Fruit fly (Drosophila melanogaster) whole organism, larva: ENCODE results near the gene Mgat4b.

Experiments
- noc ChIP-seq: fragments of 200-800 bp; sonication (Bioruptor generic); optimal IDR thresholded peaks from 3 replicates; lab custom pipeline; 2019; ENCODE audit warnings: missing biosample characterization, mild to moderate bottlenecking, missing genetic modification characterization, moderate library complexity

The Mgat4b gene

dm6 chr3L:14769183-14769582 lies at the start of gene Mgat4b:
Mgat4b (minus strand) TSS chr3L:14769283.
- no peak for TF ChIP-seq noc (tag; lab: Kevin White, UChicago)

DNA sequence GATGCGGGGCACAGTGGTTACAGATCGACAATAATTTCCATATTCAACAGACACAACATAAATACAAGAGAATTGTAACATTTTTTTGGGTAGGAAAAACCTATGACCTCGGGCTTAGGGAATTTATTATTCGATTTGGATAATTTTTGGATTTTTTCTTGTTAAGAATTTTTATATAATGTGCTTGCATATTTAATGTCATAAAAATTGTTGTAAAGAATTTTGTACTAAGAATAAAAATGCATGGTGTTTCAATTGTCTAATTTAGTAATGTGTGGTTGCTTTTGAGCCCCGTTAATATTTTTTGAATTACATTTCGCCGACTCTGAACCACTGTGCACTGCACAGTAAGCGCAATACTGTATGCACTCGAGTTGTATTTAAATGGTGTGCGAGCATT lies 47.6 kb upstream of the Mgat4b start:
- TF ChIP-seq noc (tag; lab: Kevin White, UChicago): no peak

DNA sequence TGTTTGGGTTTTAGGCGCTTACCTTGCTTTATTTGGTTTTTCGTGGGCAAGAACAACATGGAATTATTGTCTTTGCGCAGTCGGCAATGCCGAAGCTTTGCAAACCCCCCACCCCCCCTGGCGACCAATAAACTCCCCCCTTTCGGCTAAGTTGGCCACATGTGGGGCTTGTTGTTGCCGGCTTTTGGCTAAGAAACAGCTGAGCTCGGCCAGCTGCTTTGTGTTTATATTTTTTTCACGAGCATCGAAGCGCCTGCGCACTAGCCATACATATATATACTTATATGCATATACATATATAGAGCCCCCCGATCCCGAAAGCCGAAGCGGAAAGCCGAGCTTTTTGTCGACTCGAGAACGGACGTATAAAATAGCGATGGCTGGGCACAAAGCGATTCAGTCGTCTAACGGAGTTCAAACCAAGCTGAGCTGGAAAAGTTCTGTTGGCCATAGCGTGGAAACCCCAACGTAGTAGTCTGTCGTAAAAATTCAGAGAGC lies 35.7 kb upstream of the Mgat4b start, which contains the start of gene CG17839:
CG17839 (plus strand) TSS at position 413 of the 498 bp plus-strand sequence.
- no peak for TF ChIP-seq noc (tag; lab: Kevin White, UChicago)

dm6 chr3L:14803236-14803635 lies 34.2 kb upstream of the Mgat4b start, which contains the start of gene gnu:
gnu (minus strand) TSS chr3L:14803360.
- TF ChIP-seq noc (tag; lab: Kevin White, UChicago): no peak

DNA sequence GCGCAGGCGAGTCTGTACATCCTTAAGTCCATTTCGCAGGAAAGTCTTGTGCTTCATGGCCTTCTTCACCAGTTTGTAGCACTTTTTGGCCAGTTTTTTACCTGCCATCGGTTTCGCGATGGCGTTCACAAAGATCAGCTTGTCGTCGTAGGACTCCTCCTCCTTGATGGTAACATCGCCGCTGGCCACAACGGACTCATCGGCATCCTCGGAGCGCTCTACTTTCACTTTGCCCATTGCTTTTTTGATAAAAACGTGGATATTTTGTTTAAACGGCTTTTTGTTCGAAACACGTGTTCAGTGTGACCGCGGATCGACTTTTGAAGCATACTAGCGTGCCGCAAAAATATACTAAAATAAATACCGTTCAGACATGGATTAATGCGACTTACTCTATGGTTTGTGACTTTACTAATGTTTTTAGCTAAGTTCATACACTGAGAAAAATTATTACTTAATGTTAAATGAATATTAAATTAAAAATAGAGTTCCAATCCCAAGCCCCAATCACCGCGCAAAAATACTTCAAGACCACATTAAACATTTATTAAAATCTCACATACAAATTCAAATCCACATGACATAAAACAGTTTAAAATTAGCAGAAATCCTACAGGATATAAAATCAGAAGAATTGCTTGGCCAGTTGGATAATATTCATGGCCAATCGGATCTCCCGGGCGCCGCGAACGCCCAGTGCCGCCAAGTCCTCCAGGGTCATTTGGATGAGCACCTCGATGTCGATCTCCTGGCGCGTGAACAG lies 33.0 kb upstream of the Mgat4b start, which contains the start of gene NHP2:
NHP2 (minus strand) TSS at position 315 of the 763 bp plus-strand sequence.
- no peak for TF ChIP-seq noc (tag; lab: Kevin White, UChicago)

dm6 chr3L:14790849-14791646 lies 22.0 kb upstream of the Mgat4b start:
- no peak for TF ChIP-seq noc (tag; lab: Kevin White, UChicago)

dm6 chr3L:14790127-14790589 lies 21.1 kb upstream of the Mgat4b start:
- peak; percentile 78 for TF ChIP-seq noc (tag; lab: Kevin White, UChicago)

dm6 chr3L:14789676-14790075 lies 20.6 kb upstream of the Mgat4b start, which contains the start of gene Helz:
Helz (plus strand) TSS chr3L:14789935.
- no peak for TF ChIP-seq noc (tag; lab: Kevin White, UChicago)

DNA sequence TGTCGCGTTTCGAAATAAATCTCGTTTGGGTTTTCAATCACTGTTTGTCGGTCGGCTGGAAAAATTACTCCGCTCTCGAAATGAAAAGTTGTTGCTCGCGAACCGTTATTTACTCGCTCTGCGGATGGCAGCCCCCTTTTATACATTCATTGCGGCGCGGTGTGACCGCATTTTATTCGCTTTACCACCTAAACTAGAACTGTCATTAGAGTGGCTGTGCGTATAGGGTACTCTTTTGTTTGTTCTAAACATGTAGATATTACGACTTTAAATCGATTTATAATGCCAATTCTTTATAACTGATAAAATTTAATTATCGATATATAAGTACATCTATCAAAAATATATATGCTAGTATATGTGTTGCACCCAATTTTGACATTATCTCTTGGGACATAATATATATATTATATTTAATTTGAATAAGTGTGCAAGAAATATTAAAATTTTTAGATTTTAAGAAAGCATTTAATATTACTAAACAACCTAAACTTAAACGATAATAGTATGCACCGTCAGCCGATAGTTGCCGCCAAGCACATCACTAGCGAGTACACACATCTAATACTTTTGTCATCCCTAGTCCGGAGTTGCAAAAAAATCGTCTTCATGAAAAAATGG lies 17.3 kb upstream of the Mgat4b start, which contains the start of the genes bmm and Tdrd3:
bmm (minus strand) TSS at position 183 of the 621 bp plus-strand sequence.
Tdrd3 (plus strand) TSS at position 562 of the 621 bp plus-strand sequence.
- peak; percentile 78 for TF ChIP-seq noc (tag; lab: Kevin White, UChicago)

- TF ChIP-seq noc (tag; lab: Kevin White, UChicago): no peak
Measured at dm6 chr3L:14785492-14785916, 16.4 kb upstream of the Mgat4b start.

dm6 chr3L:14784949-14785408 lies 15.9 kb upstream of the Mgat4b start:
- peak; percentile 95 for TF ChIP-seq noc (tag; lab: Kevin White, UChicago)

DNA sequence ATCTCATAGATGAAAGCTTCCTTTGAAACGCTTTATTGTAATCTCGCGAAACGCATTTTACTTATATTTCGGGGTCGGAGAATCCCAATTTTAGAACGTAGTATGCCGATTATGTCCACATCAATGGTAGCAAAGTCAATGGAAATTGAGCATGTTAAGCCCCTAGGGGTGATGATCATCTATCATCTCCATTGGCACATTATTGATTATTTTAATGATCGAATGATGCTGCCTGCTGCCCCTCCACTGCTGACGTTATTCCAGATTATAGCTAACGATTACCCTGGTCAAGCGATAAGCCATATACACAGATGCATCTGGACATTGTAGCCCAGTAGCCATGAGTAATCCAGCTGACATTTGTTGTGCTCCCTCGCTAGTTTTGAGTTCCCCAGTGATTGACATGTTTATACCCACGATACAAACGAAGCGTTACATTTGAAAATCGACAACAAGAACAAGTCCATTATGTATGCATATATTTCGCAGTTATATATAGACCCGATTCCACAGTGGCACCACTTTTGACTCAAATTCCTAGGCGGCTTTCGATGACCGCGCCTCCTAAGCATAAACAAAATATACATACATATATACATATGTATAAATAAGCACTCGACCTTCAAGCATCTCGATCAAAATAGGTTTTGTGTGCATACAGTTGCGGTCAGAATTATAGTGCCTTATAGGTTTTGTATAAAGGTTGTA lies 15.3 kb upstream of the Mgat4b start:
- TF ChIP-seq noc (tag; lab: Kevin White, UChicago): no peak

dm6 chr3L:14783363-14783627 lies 14.2 kb upstream of the Mgat4b start:
- TF ChIP-seq noc (tag; lab: Kevin White, UChicago): no peak

DNA sequence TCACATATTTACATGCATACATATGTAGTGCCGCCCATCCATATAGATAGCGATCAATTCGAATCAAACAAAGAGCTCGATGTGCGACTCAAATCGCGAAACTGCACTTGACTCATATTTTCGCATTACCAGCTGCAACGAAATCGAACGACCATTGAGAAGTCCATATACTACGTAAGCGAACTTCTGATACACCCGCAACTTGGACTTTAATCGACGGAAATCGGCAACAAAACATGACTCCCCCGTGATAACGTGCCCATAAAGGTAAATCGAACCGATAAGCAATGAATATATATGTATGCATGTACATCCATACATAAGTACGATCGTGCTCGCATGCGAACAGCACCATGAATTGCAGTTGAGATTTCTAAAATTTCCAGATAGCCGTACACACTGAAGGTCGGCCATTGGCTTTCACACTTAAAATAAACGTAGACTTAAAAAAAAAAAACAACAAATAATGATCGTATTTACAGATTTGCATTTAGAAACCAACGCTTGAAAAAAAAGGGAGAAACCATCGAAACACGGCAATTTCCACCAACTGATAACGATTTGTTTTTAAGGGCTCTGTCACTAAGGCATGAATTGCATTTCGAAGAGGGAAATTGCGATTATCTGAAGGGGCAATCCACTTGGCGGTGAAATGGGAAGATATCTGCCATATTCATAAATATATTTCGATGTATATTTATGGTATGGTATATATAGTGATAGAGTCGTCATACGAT lies 13.7 kb upstream of the Mgat4b start:
- TF ChIP-seq noc (tag; lab: Kevin White, UChicago): peak; percentile 0
